Fruit fly (Drosophila melanogaster) Kc167 (cell line): Measurements from ENCODE around the gene Trm7-34.

Source experiments
- Sin3A ChIP-seq: fragments of >200 bp; optimal IDR thresholded peaks from 2 replicates; lab custom pipeline; 2018; ENCODE audit warnings: missing external identifiers
- h ChIP-seq: fragments of >200 bp; optimal IDR thresholded peaks from 3 replicates; lab custom pipeline; 2018; ENCODE audit warnings: missing external identifiers

dm6 chr3R:21107907-21108591 lies 25.6 kb downstream of the Trm7-34 start, which contains the start of the genes Sec15 and rtet:
- no peak for TF ChIP-seq h (lab: Kevin White, UChicago)
- no peak for TF ChIP-seq Sin3A (lab: Kevin White, UChicago)
